Worm (Caenorhabditis elegans) whole organism, L4 larva: Measurements from ENCODE around the gene srd-17.

Experiments
- T26A8.4 ChIP-seq: fragments of 200-800 bp; sonication (Bioruptor generic); IDR thresholded peaks from 2 replicates; pipeline ENCODE4 v1.3.6; 2022; ENCODE audit warnings: missing genetic modification characterization, missing compliant biosample characterization
- Y48G9A.11 ChIP-seq: fragments of 200-800 bp; sonication (Bioruptor generic); IDR thresholded peaks from 2 replicates; pipeline ENCODE4 v1.3.6; 2022; ENCODE audit warnings: missing genetic modification reagents, missing genetic modification characterization, missing compliant biosample characterization
- aha-1 ChIP-seq: fragments of 150-350 bp; peaks from one replicate; lab custom pipeline; 2014; ENCODE audit warnings: missing biosample characterization, missing genetic modification characterization
- ama-1 ChIP-seq: fragments of 150-350 bp; optimal IDR thresholded peaks from 2 replicates; lab custom pipeline; 2014; ENCODE audit warnings: inconsistent platforms, mixed read lengths
- ceh-28 ChIP-seq: fragments of 150-350 bp; optimal IDR thresholded peaks from 2 replicates; lab custom pipeline; 2014; ENCODE audit warnings: missing biosample characterization, missing genetic modification reagents, missing genetic modification characterization
- ceh-32 ChIP-seq: sonication (generic microtip); optimal IDR thresholded peaks from 2 replicates; lab custom pipeline; 2016; ENCODE audit warnings: mild to moderate bottlenecking, missing genetic modification characterization, missing compliant biosample characterization; ENCODE audit not compliant: poor library complexity
- ceh-44 ChIP-seq: fragments of 200-800 bp; sonication (Bioruptor generic); IDR thresholded peaks from 2 replicates; pipeline ENCODE4 v1.3.6; 2022; ENCODE audit warnings: missing genetic modification reagents, missing genetic modification characterization, missing compliant biosample characterization
- daf-16 ChIP-seq, 3 experiments: sonication (generic microtip); optimal IDR thresholded peaks; 2 replicates each; lab custom pipeline; 2016 to 2017; ENCODE audit warnings: missing genetic modification characterization in 3 of 3, missing genetic modification reagents in 3 of 3, mild to moderate bottlenecking in 2 of 3, missing compliant biosample characterization in 2 of 3, missing biosample characterization in 1 of 3, moderate library complexity in 1 of 3
- daf-8 ChIP-seq: fragments of 200-800 bp; sonication (Bioruptor generic); IDR thresholded peaks from 2 replicates; pipeline ENCODE4 v1.3.6; 2022; ENCODE audit warnings: missing genetic modification characterization, missing compliant biosample characterization
- dmd-9 ChIP-seq: fragments of 200-800 bp; sonication (Bioruptor generic); IDR thresholded peaks from 2 replicates; pipeline ENCODE4 v1.3.6; 2022; ENCODE audit warnings: missing genetic modification reagents, missing genetic modification characterization, missing compliant biosample characterization
- dpl-1 ChIP-seq: fragments of 150-350 bp; optimal IDR thresholded peaks from 2 replicates; lab custom pipeline; 2014; ENCODE audit warnings: missing biosample characterization, missing genetic modification reagents, missing genetic modification characterization
- duxl-1 ChIP-seq: sonication (generic microtip); optimal IDR thresholded peaks from 2 replicates; lab custom pipeline; 2016; ENCODE audit warnings: mild to moderate bottlenecking, missing genetic modification characterization, moderate library complexity, missing compliant biosample characterization; ENCODE audit not compliant: poor library complexity
- egl-27 ChIP-seq: sonication (generic microtip); optimal IDR thresholded peaks from 3 replicates; lab custom pipeline; 2017; ENCODE audit warnings: missing biosample characterization, missing genetic modification reagents, missing genetic modification characterization
- egl-43 ChIP-seq: fragments of 200-800 bp; sonication (Bioruptor generic); IDR thresholded peaks from 2 replicates; pipeline ENCODE4 v1.3.6; 2022; ENCODE audit warnings: missing genetic modification reagents, missing genetic modification characterization, missing compliant biosample characterization
- hlh-11 ChIP-seq: fragments of 200-800 bp; sonication (Bioruptor generic); optimal IDR thresholded peaks from 2 replicates; lab custom pipeline; 2018; ENCODE audit warnings: mild to moderate bottlenecking, missing genetic modification characterization, missing compliant biosample characterization
- lin-13 ChIP-seq: fragments of 150-350 bp; optimal IDR thresholded peaks from 2 replicates; lab custom pipeline; 2014; ENCODE audit warnings: missing biosample characterization, missing genetic modification reagents, missing genetic modification characterization
- lir-3 ChIP-seq: sonication (generic microtip); optimal IDR thresholded peaks from 2 replicates; lab custom pipeline; 2016; ENCODE audit warnings: mild to moderate bottlenecking, missing genetic modification characterization, missing compliant biosample characterization
- lsy-2 ChIP-seq, 2 experiments: fragments of 150-350 bp in 1 of 2; sonication (generic microtip) in 1 of 2; optimal IDR thresholded peaks; 2 replicates each; lab custom pipeline; 2014 to 2017; ENCODE audit warnings: missing biosample characterization in 2 of 2, missing genetic modification characterization in 2 of 2
- madf-9 ChIP-seq: fragments of 200-800 bp; sonication (Bioruptor generic); conservative IDR thresholded peaks from 2 replicates; pipeline ENCODE4 v1.3.6; 2022; ENCODE audit warnings: missing genetic modification reagents, missing genetic modification characterization, missing compliant biosample characterization
- mes-2 ChIP-seq: sonication (generic microtip); optimal IDR thresholded peaks from 2 replicates; lab custom pipeline; 2016; ENCODE audit warnings: missing genotype, mild to moderate bottlenecking, missing genetic modification characterization, missing compliant biosample characterization; ENCODE audit not compliant: poor library complexity, severe bottlenecking
- nhr-10 ChIP-seq: fragments of 150-350 bp; optimal IDR thresholded peaks from 2 replicates; lab custom pipeline; 2014; ENCODE audit warnings: missing biosample characterization, missing genetic modification characterization
- nhr-11 ChIP-seq: fragments of 150-350 bp; optimal IDR thresholded peaks from 2 replicates; lab custom pipeline; 2014; ENCODE audit warnings: missing biosample characterization, missing genetic modification characterization
- nhr-25 ChIP-seq: sonication (generic microtip); optimal IDR thresholded peaks from 2 replicates; lab custom pipeline; 2017; ENCODE audit warnings: missing genetic modification characterization, mild to moderate bottlenecking, missing compliant biosample characterization, antibody characterized with exemption, moderate library complexity, borderline replicate concordance; ENCODE audit not compliant: insufficient read depth
- nhr-28 ChIP-seq: fragments of 150-350 bp; optimal IDR thresholded peaks from 2 replicates; lab custom pipeline; 2014; ENCODE audit warnings: missing biosample characterization, missing genetic modification characterization
- nhr-48 ChIP-seq: sonication (generic microtip); optimal IDR thresholded peaks from 2 replicates; lab custom pipeline; 2016; ENCODE audit warnings: mild to moderate bottlenecking, missing genetic modification characterization, missing compliant biosample characterization
- sdz-12 ChIP-seq: fragments of 200-800 bp; sonication (Bioruptor generic); optimal IDR thresholded peaks from 2 replicates; lab custom pipeline; 2018; ENCODE audit warnings: mild to moderate bottlenecking, missing genetic modification characterization, missing compliant biosample characterization
- snpc-4 ChIP-seq: fragments of 150-350 bp; optimal IDR thresholded peaks from 2 replicates; lab custom pipeline; 2014; ENCODE audit warnings: missing biosample characterization, missing genetic modification characterization
- spr-1 ChIP-seq: sonication (generic microtip); optimal IDR thresholded peaks from 2 replicates; lab custom pipeline; 2016; ENCODE audit warnings: mild to moderate bottlenecking, missing genetic modification characterization, missing compliant biosample characterization
- tag-97 ChIP-seq: fragments of 200-800 bp; sonication (Bioruptor generic); IDR thresholded peaks from 2 replicates; pipeline ENCODE4 v1.3.6; 2022; ENCODE audit warnings: missing genetic modification characterization, missing compliant biosample characterization
- unc-39 ChIP-seq: sonication (generic microtip); optimal IDR thresholded peaks from 2 replicates; lab custom pipeline; 2017; ENCODE audit warnings: missing biosample characterization, missing genetic modification characterization
- vab-7 ChIP-seq: fragments of 200-800 bp; sonication (Bioruptor generic); IDR thresholded peaks from 2 replicates; pipeline ENCODE4 v1.3.6; 2022; ENCODE audit warnings: missing genetic modification reagents, missing genetic modification characterization, missing compliant biosample characterization
- zfp-2 ChIP-seq: sonication (generic microtip); optimal IDR thresholded peaks from 2 replicates; lab custom pipeline; 2016; ENCODE audit warnings: mild to moderate bottlenecking, missing genetic modification characterization, missing compliant biosample characterization
- zip-2 ChIP-seq: fragments of 150-350 bp; optimal IDR thresholded peaks from 2 replicates; lab custom pipeline; 2014; ENCODE audit warnings: missing biosample characterization, missing genetic modification characterization

Gene srd-17

DNA sequence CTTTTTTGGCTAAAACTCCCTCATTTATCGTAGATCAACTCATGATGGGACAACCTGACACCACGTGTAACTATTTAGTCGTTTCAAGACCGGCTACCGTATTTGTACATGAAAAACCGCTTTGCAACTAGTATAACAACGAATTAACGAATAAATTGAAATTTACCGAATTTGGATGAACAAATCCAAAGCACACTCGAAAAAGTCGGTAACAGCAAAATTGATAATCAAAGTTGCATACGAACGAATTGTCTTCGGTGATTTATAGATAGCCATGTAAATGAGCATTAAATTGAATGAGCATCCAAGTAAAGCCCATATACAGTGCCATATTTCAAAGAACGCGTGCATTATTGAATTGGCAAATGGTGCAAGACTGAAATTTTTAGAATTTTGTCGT, at the start of gene srd-17:
TSS of gene srd-17 (minus strand) at position 351 of the 400 bp plus-strand sequence.
- TF ChIP-seq aha-1 (tag; lab: Kevin White, UChicago) (peak; percentile 97), unc-39 (tag; lab: Kevin White, UChicago) (no peak)

DNA sequence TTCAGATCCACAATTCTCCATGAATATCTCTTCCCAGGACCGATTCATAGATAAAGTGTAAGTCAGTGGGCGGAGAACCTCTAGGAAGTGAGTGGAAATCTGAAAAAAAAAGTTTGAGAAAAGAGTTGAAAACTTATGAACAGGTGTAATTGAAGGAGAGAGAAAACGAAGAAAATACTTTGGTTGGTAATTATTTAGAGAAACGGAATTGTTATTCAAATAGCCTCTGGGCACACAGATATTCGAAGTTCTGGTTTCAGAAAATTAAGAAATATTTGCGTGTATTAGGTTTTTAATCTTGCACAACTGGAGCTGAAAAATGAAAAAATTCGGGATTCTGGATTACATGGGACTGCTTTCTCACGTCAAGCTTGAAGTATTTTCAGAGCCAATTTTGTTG, 47.3 kb upstream of the srd-17 start, which contains the start of gene T10G3.2:
TSS of gene T10G3.2 (minus strand) at position 101 of the 400 bp plus-strand sequence.
- TF ChIP-seq zfp-2 (tag; lab: Kevin White, UChicago) (no peak), ama-1 (lab: Kevin White, UChicago) (no peak), hlh-11 (tag; lab: Kevin White, UChicago) (no peak), egl-27 (no peak), mes-2 (no peak), lin-13 (GFP tag; lab: Kevin White, UChicago) (no peak), ceh-44 (no peak), T26A8.4 (GFP tag; lab: Robert Waterston, UW) (no peak), nhr-10 (no peak), unc-39 (tag; lab: Kevin White, UChicago) (no peak), madf-9 (GFP tag; lab: Robert Waterston, UW) (no peak)

DNA sequence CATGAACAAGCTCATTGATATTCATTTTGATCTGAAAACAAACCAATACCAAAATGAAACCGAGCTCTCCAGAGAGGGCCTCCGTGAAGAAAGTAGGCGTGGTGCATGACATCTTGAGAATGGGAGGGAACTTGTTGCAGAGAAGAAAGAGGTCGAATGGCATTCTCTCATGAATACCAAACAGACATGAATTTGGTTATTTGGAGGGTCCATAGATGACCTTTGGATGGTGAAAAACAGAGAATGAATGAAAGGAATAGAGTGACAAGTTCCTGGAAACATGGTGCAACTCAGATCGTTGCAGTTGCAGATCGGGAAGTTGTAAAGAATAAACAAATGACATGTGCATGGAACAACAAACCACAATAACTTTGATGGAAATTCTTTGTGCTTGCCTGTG, 43.8 kb upstream of the srd-17 start, which contains the start of gene T10G3.8:
TSS of gene T10G3.8 (minus strand) at position 101 of the 400 bp plus-strand sequence.
- TF ChIP-seq ceh-28 (tag; lab: Kevin White, UChicago), result no peak
- no peak for TF ChIP-seq duxl-1 (tag; lab: Kevin White, UChicago)
- no peak for TF ChIP-seq lsy-2 (tag; optimal IDR thresholded peaks at IDR 0.05; lab: Kevin White, UChicago)
- TF ChIP-seq snpc-4 (tag; lab: Kevin White, UChicago), result no peak
- TF ChIP-seq lir-3 (tag; lab: Kevin White, UChicago), result no peak
- no peak for TF ChIP-seq spr-1
- no peak for TF ChIP-seq ceh-32 (tag; lab: Kevin White, UChicago)
- TF ChIP-seq vab-7 (GFP tag; lab: Robert Waterston, UW), result no peak
- no peak for TF ChIP-seq dpl-1
- no peak for TF ChIP-seq nhr-10
- TF ChIP-seq nhr-48 (tag; lab: Kevin White, UChicago), result no peak
- TF ChIP-seq T26A8.4 (GFP tag; lab: Robert Waterston, UW), result no peak
- TF ChIP-seq nhr-25 (tag; lab: Kevin White, UChicago), result no peak
- TF ChIP-seq ceh-44, result no peak
- no peak for TF ChIP-seq tag-97 (GFP tag; lab: Robert Waterston, UW)
- no peak for TF ChIP-seq daf-8 (GFP tag; lab: Robert Waterston, UW)
- TF ChIP-seq egl-43 (GFP tag; lab: Robert Waterston, UW), result no peak
- no peak for TF ChIP-seq Y48G9A.11 (GFP tag; lab: Robert Waterston, UW)
- no peak for TF ChIP-seq nhr-28 (tag; lab: Kevin White, UChicago)
- TF ChIP-seq, all 104 proteins: peak for 0

DNA sequence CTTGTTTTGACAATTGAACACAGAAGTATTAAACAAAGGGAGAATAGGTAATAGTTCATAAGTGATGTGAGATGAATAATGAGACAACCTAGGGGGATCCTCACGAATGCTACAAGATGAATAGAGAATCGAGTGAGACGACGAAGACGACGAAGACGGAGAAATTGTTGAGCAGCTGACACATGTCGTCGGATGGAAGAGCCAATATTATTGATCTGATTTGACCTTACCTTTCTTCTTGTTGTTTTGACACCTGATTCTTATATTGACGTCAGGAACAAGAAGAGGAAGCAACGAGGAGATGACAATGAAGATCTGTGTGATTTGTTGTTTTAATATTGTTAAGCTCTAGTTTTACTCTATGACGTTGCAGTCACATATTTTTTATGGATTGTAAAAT, 41.0 kb upstream of the srd-17 start, which contains the start of gene T10G3.1:
TSS of gene T10G3.1 (minus strand) at position 213 of the 400 bp plus-strand sequence.
- TF ChIP-seq dmd-9 (GFP tag; lab: Robert Waterston, UW), result no peak
- TF ChIP-seq daf-16 (GFP tag; optimal IDR thresholded peaks at IDR 0.05; lab: Kevin White, UChicago), result peak in 1 of 2 experiments; percentile 94
- TF ChIP-seq daf-16 (tag; optimal IDR thresholded peaks at IDR 0.05; lab: Kevin White, UChicago), result no peak
- no peak for TF ChIP-seq zip-2 (tag; lab: Kevin White, UChicago)
- TF ChIP-seq nhr-11 (tag; lab: Kevin White, UChicago), result peak; percentile 49

DNA sequence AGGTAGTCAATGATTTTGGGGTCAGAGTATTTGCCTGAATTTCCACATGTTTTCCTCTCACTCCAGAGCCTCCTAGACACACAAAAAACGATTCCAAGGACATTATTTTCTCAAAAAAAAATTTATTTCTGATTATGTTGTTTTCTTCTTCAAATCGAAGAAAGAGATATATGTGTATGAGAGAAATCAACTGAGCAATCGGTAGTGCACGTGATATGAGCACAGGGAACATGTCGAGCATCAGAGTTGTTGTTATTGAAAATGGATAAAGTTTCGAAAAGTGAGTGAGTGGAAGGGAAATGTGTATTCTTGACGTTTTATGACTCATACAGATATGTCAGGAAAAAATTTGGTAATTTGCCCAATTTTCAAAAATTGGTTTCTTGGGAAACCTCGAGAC, 39.5 kb upstream of the srd-17 start:
- TF ChIP-seq sdz-12, result no peak
- TF ChIP-seq daf-16 (GFP tag; optimal IDR thresholded peaks at IDR 0.05; lab: Kevin White, UChicago), result peak in 1 of 2 experiments; percentile 59
- no peak for TF ChIP-seq daf-16 (tag; optimal IDR thresholded peaks at IDR 0.05; lab: Kevin White, UChicago)
- TF ChIP-seq nhr-11 (tag; lab: Kevin White, UChicago), result peak; percentile 14
